Worm (Caenorhabditis elegans): ENCODE measurements around the gene ZK418.7.

ce11 chrIII:7060531-7061095 is 20.0 kb downstream of the ZK418.7 start, which contains the start of gene egg-2:
- TF ChIP-seq flt-1 (GFP tag; IDR thresholded peaks at IDR 0.05) (no peak), ztf-23 (GFP tag; IDR thresholded peaks at IDR 0.05) (no peak), ztf-29 (GFP tag; IDR thresholded peaks at IDR 0.05) (no peak), ref-1 (GFP tag; conservative IDR thresholded peaks at IDR 0.05) (no peak), klf-2 (GFP tag; conservative IDR thresholded peaks at IDR 0.05) (no peak), tab-1 (GFP tag; IDR thresholded peaks at IDR 0.05) (no peak), T22C8.4 (GFP tag; IDR thresholded peaks at IDR 0.05) (no peak)

Data from whole organism, midembryonic.